Worm (Caenorhabditis elegans) whole organism, L4 larva: Measurements from ENCODE around the gene nlp-3.

ENCODE experiments used
- F10B5.3 ChIP-seq: sonication (generic microtip); optimal IDR thresholded peaks from 2 replicates; lab custom pipeline; 2016; ENCODE audit warnings: mild to moderate bottlenecking, missing genetic modification characterization, missing compliant biosample characterization
- F26F4.8 ChIP-seq: fragments of 200-800 bp; sonication (Bioruptor generic); conservative IDR thresholded peaks from 2 replicates; pipeline ENCODE4 v1.3.6; 2022; ENCODE audit warnings: missing genetic modification characterization, missing compliant biosample characterization
- F37D6.2 ChIP-seq: sonication (generic microtip); optimal IDR thresholded peaks from 2 replicates; lab custom pipeline; 2016; ENCODE audit warnings: mild to moderate bottlenecking, missing genetic modification characterization, missing compliant biosample characterization
- T20F7.1 ChIP-seq: fragments of 200-800 bp; sonication (Bioruptor generic); optimal IDR thresholded peaks from 2 replicates; lab custom pipeline; 2018; ENCODE audit warnings: mild to moderate bottlenecking, missing genetic modification characterization, missing compliant biosample characterization
- T26A8.4 ChIP-seq: fragments of 200-800 bp; sonication (Bioruptor generic); IDR thresholded peaks from 2 replicates; pipeline ENCODE4 v1.3.6; 2022; ENCODE audit warnings: missing genetic modification characterization, missing compliant biosample characterization
- Y105C5A.15 ChIP-seq: fragments of 200-800 bp; sonication (Bioruptor generic); IDR thresholded peaks from 2 replicates; pipeline ENCODE4 v1.3.6; 2022; ENCODE audit warnings: missing genetic modification characterization, missing compliant biosample characterization
- Y5F2A.4 ChIP-seq: fragments of 200-800 bp; sonication (Bioruptor generic); optimal IDR thresholded peaks from 2 replicates; lab custom pipeline; 2018; ENCODE audit warnings: mild to moderate bottlenecking, missing genetic modification characterization, missing compliant biosample characterization
- ZK546.5 ChIP-seq, 2 experiments: sonication (generic microtip); optimal IDR thresholded peaks; 2 replicates each; lab custom pipeline; 2017; ENCODE audit warnings: missing biosample characterization in 2 of 2, missing genetic modification characterization in 2 of 2
- aha-1 ChIP-seq: fragments of 150-350 bp; peaks from one replicate; lab custom pipeline; 2014; ENCODE audit warnings: missing biosample characterization, missing genetic modification characterization
- aly-2 ChIP-seq: sonication (generic microtip); optimal IDR thresholded peaks from 2 replicates; lab custom pipeline; 2018; ENCODE audit warnings: missing biosample characterization, missing genetic modification characterization
- ama-1 ChIP-seq: fragments of 150-350 bp; optimal IDR thresholded peaks from 2 replicates; lab custom pipeline; 2014; ENCODE audit warnings: inconsistent platforms, mixed read lengths
- attf-4 ChIP-seq: sonication (generic microtip); optimal IDR thresholded peaks from 3 replicates; lab custom pipeline; 2017; ENCODE audit warnings: missing biosample characterization, missing genetic modification characterization
- ctbp-1 ChIP-seq: fragments of 200-800 bp; sonication (Bioruptor generic); IDR thresholded peaks from 2 replicates; pipeline ENCODE4 v1.3.6; 2022; ENCODE audit warnings: missing genetic modification reagents, missing genetic modification characterization, missing compliant biosample characterization
- daf-12 ChIP-seq: fragments of 150-350 bp; optimal IDR thresholded peaks from 2 replicates; lab custom pipeline; 2014; ENCODE audit warnings: missing biosample characterization, missing genetic modification reagents, missing genetic modification characterization
- daf-19 ChIP-seq: fragments of 200-800 bp; sonication (Bioruptor generic); conservative IDR thresholded peaks from 2 replicates; pipeline ENCODE4 v1.3.6; 2022; ENCODE audit warnings: missing genetic modification characterization, missing compliant biosample characterization
- dpl-1 ChIP-seq: fragments of 150-350 bp; optimal IDR thresholded peaks from 2 replicates; lab custom pipeline; 2014; ENCODE audit warnings: missing biosample characterization, missing genetic modification reagents, missing genetic modification characterization
- duxl-1 ChIP-seq: sonication (generic microtip); optimal IDR thresholded peaks from 2 replicates; lab custom pipeline; 2016; ENCODE audit warnings: mild to moderate bottlenecking, missing genetic modification characterization, moderate library complexity, missing compliant biosample characterization; ENCODE audit not compliant: poor library complexity
- dve-1 ChIP-seq: sonication (generic microtip); optimal IDR thresholded peaks from 2 replicates; lab custom pipeline; 2017; ENCODE audit warnings: antibody characterized with exemption, mild to moderate bottlenecking, missing genetic modification characterization, missing compliant biosample characterization; ENCODE audit not compliant: insufficient read depth
- fos-1 ChIP-seq: fragments of 150-350 bp; optimal IDR thresholded peaks from 2 replicates; lab custom pipeline; 2014; ENCODE audit warnings: missing biosample characterization, missing genetic modification characterization
- gei-8 ChIP-seq: fragments of 200-800 bp; sonication (Bioruptor generic); optimal IDR thresholded peaks from 2 replicates; lab custom pipeline; 2018; ENCODE audit warnings: mild to moderate bottlenecking, missing genetic modification characterization, missing compliant biosample characterization
- hlh-30 ChIP-seq: sonication (generic microtip); optimal IDR thresholded peaks from 2 replicates; lab custom pipeline; 2017; ENCODE audit warnings: antibody characterized with exemption, mild to moderate bottlenecking, missing genetic modification characterization, missing compliant biosample characterization; ENCODE audit not compliant: insufficient read depth
- hmg-1.1 ChIP-seq: fragments of 200-800 bp; sonication (Bioruptor generic); IDR thresholded peaks from 2 replicates; pipeline ENCODE4 v1.3.6; 2022; ENCODE audit warnings: missing genetic modification reagents, missing genetic modification characterization, missing compliant biosample characterization
- lin-38 ChIP-seq: fragments of 200-800 bp; sonication (Bioruptor generic); IDR thresholded peaks from 2 replicates; pipeline ENCODE4 v1.3.6; 2022; ENCODE audit warnings: missing genetic modification reagents, missing genetic modification characterization, missing compliant biosample characterization
- mdl-1 ChIP-seq, 2 experiments: fragments of 150-350 bp in 1 of 2; sonication (generic microtip) in 1 of 2; optimal IDR thresholded peaks; 2 replicates each; lab custom pipeline; 2014 to 2017; ENCODE audit warnings: missing biosample characterization in 2 of 2, missing genetic modification characterization in 2 of 2
- mxl-3 ChIP-seq: fragments of 200-800 bp; sonication (Bioruptor generic); optimal IDR thresholded peaks from 2 replicates; lab custom pipeline; 2018; ENCODE audit warnings: mild to moderate bottlenecking, missing genetic modification characterization, missing compliant biosample characterization
- nhr-10 ChIP-seq: fragments of 150-350 bp; optimal IDR thresholded peaks from 2 replicates; lab custom pipeline; 2014; ENCODE audit warnings: missing biosample characterization, missing genetic modification characterization
- nhr-11 ChIP-seq: fragments of 150-350 bp; optimal IDR thresholded peaks from 2 replicates; lab custom pipeline; 2014; ENCODE audit warnings: missing biosample characterization, missing genetic modification characterization
- nhr-25 ChIP-seq: sonication (generic microtip); optimal IDR thresholded peaks from 2 replicates; lab custom pipeline; 2017; ENCODE audit warnings: missing genetic modification characterization, mild to moderate bottlenecking, missing compliant biosample characterization, antibody characterized with exemption, moderate library complexity, borderline replicate concordance; ENCODE audit not compliant: insufficient read depth
- nhr-41 ChIP-seq: fragments of 200-800 bp; sonication (Bioruptor generic); IDR thresholded peaks from 2 replicates; pipeline ENCODE4 v1.3.6; 2022; ENCODE audit warnings: missing genetic modification reagents, missing genetic modification characterization, missing compliant biosample characterization
- nhr-6 ChIP-seq: fragments of 150-350 bp; optimal IDR thresholded peaks from 2 replicates; lab custom pipeline; 2014; ENCODE audit warnings: missing biosample characterization, missing genetic modification characterization
- nhr-77 ChIP-seq: fragments of 150-350 bp; optimal IDR thresholded peaks from 2 replicates; lab custom pipeline; 2014; ENCODE audit warnings: missing biosample characterization, missing genetic modification characterization
- php-3 ChIP-seq: fragments of 200-800 bp; sonication (Bioruptor generic); IDR thresholded peaks from 2 replicates; pipeline ENCODE4 v1.3.6; 2022; ENCODE audit warnings: missing genetic modification reagents, missing genetic modification characterization, missing compliant biosample characterization
- pqm-1 ChIP-seq: sonication (generic microtip); optimal IDR thresholded peaks from 2 replicates; lab custom pipeline; 2017; ENCODE audit warnings: missing biosample characterization, missing genetic modification characterization
- rbr-2 ChIP-seq: sonication (generic microtip); optimal IDR thresholded peaks from 2 replicates; lab custom pipeline; 2016; ENCODE audit warnings: missing genotype, missing genetic modification characterization, missing compliant biosample characterization
- saeg-2 ChIP-seq: fragments of 200-800 bp; sonication (Bioruptor generic); IDR thresholded peaks from 2 replicates; pipeline ENCODE4 v1.3.6; 2022; ENCODE audit warnings: missing genetic modification reagents, missing genetic modification characterization, missing compliant biosample characterization
- sdz-12 ChIP-seq: fragments of 200-800 bp; sonication (Bioruptor generic); optimal IDR thresholded peaks from 2 replicates; lab custom pipeline; 2018; ENCODE audit warnings: mild to moderate bottlenecking, missing genetic modification characterization, missing compliant biosample characterization
- set-16 ChIP-seq: fragments of 200-800 bp; sonication (Bioruptor generic); IDR thresholded peaks from 2 replicates; pipeline ENCODE4 v1.3.6; 2022; ENCODE audit warnings: missing genetic modification reagents, missing genetic modification characterization, missing compliant biosample characterization
- zag-1 ChIP-seq: fragments of 150-350 bp; optimal IDR thresholded peaks from 2 replicates; lab custom pipeline; 2014; ENCODE audit warnings: missing biosample characterization, missing genetic modification characterization
- zfp-3 ChIP-seq: fragments of 200-800 bp; sonication (Bioruptor generic); conservative IDR thresholded peaks from 2 replicates; pipeline ENCODE4 v1.3.6; 2022; ENCODE audit warnings: missing genetic modification reagents, missing genetic modification characterization, missing compliant biosample characterization
- zip-11 ChIP-seq: fragments of 200-800 bp; sonication (Bioruptor generic); IDR thresholded peaks from 2 replicates; pipeline ENCODE4 v1.3.6; 2022; ENCODE audit warnings: missing genetic modification characterization, missing compliant biosample characterization
- zip-2 ChIP-seq: fragments of 150-350 bp; optimal IDR thresholded peaks from 2 replicates; lab custom pipeline; 2014; ENCODE audit warnings: missing biosample characterization, missing genetic modification characterization

nlp-3 gene

ce11 chrX:13190912-13191311, 12.7 kb upstream of the nlp-3 start, which contains the start of gene gpa-6:
Gene gpa-6, plus strand, starts transcription at chrX:13191212.
- TF ChIP-seq daf-19 (GFP tag; lab: Robert Waterston, UW) (no peak), nhr-10 (no peak), lin-38 (GFP tag; lab: Robert Waterston, UW) (no peak), duxl-1 (no peak), Y105C5A.15 (GFP tag; lab: Robert Waterston, UW) (no peak), gei-8 (GFP tag; lab: Kevin White, UChicago) (no peak)

ce11 chrX:13189861-13190260, 11.6 kb upstream of the nlp-3 start, which contains the start of gene cwp-5:
Gene cwp-5, minus strand, starts transcription at chrX:13189961.
- TF ChIP-seq duxl-1 (no peak), nhr-41 (GFP tag; lab: Robert Waterston, UW) (no peak), zip-11 (GFP tag; lab: Robert Waterston, UW) (no peak), Y5F2A.4 (GFP tag; lab: Kevin White, UChicago) (no peak), ZK546.5 (tag; optimal IDR thresholded peaks at IDR 0.05; lab: Kevin White, UChicago) (no peak), F10B5.3 (tag; lab: Kevin White, UChicago) (no peak), hmg-1.1 (GFP tag; lab: Robert Waterston, UW) (no peak), zip-2 (tag; lab: Kevin White, UChicago) (no peak), T20F7.1 (GFP tag; lab: Kevin White, UChicago) (no peak), hlh-30 (no peak), zag-1 (tag; lab: Kevin White, UChicago) (no peak), ama-1 (lab: Kevin White, UChicago) (no peak), php-3 (GFP tag; lab: Robert Waterston, UW) (no peak), aly-2 (tag; lab: Kevin White, UChicago) (no peak), mxl-3 (GFP tag; lab: Kevin White, UChicago) (no peak), saeg-2 (GFP tag; lab: Robert Waterston, UW) (no peak)
- TF ChIP-seq, all 104 proteins: peak for 0

- TF ChIP-seq ZK546.5 (tag; optimal IDR thresholded peaks at IDR 0.05; lab: Kevin White, UChicago) (no peak), hlh-30 (no peak), zip-2 (tag; lab: Kevin White, UChicago) (no peak), aha-1 (no peak), daf-12 (tag; lab: Kevin White, UChicago) (no peak)
These were observed 3.8 kb upstream of the nlp-3 start for ce11 chrX:13182012-13182411.

- TF ChIP-seq F37D6.2 (tag; lab: Kevin White, UChicago) (no peak), nhr-25 (tag; lab: Kevin White, UChicago) (no peak)
- TF ChIP-seq, all 104 proteins: peak for 0
These were observed 3.8 kb downstream of the nlp-3 start for ce11 chrX:13174437-13174836.

- TF ChIP-seq hmg-1.1 (GFP tag; lab: Robert Waterston, UW) (peak; percentile 59), ctbp-1 (GFP tag; lab: Robert Waterston, UW) (0 out of 2 replicates have a peak, but pooled peaks have one; percentile 11), nhr-6 (tag; lab: Kevin White, UChicago) (no peak), Y5F2A.4 (GFP tag; lab: Kevin White, UChicago) (no peak), pqm-1 (tag; lab: Kevin White, UChicago) (no peak), nhr-11 (tag; lab: Kevin White, UChicago) (peak; percentile 22), rbr-2 (tag; lab: Kevin White, UChicago) (peak; percentile 17), aha-1 (peak; percentile 94), hlh-30 (peak; percentile 66), mdl-1 (tag; optimal IDR thresholded peaks at IDR 0.05; lab: Kevin White, UChicago) (peak in 1 of 2 experiments; percentile 14), F37D6.2 (tag; lab: Kevin White, UChicago) (peak; percentile 2)
These were observed 7.0 kb downstream of the nlp-3 start for ce11 chrX:13171206-13171605.

ce11 chrX:13170804-13171203, 7.4 kb downstream of the nlp-3 start:
- no peak for TF ChIP-seq set-16 (GFP tag; lab: Robert Waterston, UW)
- no peak for TF ChIP-seq dve-1
- TF ChIP-seq attf-4 (tag; lab: Kevin White, UChicago): no peak
- TF ChIP-seq hmg-1.1 (GFP tag; lab: Robert Waterston, UW): no peak
- TF ChIP-seq fos-1 (tag; lab: Kevin White, UChicago): no peak
- TF ChIP-seq duxl-1: no peak
- no peak for TF ChIP-seq ama-1 (lab: Kevin White, UChicago)
- TF ChIP-seq saeg-2 (GFP tag; lab: Robert Waterston, UW): no peak
- TF ChIP-seq zag-1 (tag; lab: Kevin White, UChicago): no peak
- TF ChIP-seq F26F4.8: no peak
- TF ChIP-seq T26A8.4 (GFP tag; lab: Robert Waterston, UW): no peak
- TF ChIP-seq aly-2 (tag; lab: Kevin White, UChicago): no peak
- no peak for TF ChIP-seq Y5F2A.4 (GFP tag; lab: Kevin White, UChicago)
- no peak for TF ChIP-seq sdz-12
- no peak for TF ChIP-seq dpl-1 (GFP tag; lab: Kevin White, UChicago)
- TF ChIP-seq zfp-3 (GFP tag; lab: Robert Waterston, UW): no peak
- TF ChIP-seq nhr-77 (tag; lab: Kevin White, UChicago): no peak
